Fruit fly (Drosophila melanogaster): ENCODE measurements around the gene CG5762.
A peak's percentile ranks its signal among the peaks of the same experiment; 100 is the strongest.

The CG5762 gene

dm6 chr3R:24353448-24353847 is 8.0 kb downstream of the CG5762 start:
- TF ChIP-seq pad (GFP tag; optimal IDR thresholded peaks at IDR 0.05) (no peak), kay (GFP tag; ENCODE audit: borderline replicate concordance) (no peak), CG33017 (tag; optimal IDR thresholded peaks at IDR 0.05) (no peak), CG7045 (GFP tag; optimal IDR thresholded peaks at IDR 0.05) (no peak), CG5204 (GFP tag; optimal IDR thresholded peaks at IDR 0.05) (no peak), CG1620 (GFP tag; optimal IDR thresholded peaks at IDR 0.05) (no peak), tj (GFP tag; optimal IDR thresholded peaks at IDR 0.05) (no peak), Mnt (GFP tag; optimal IDR thresholded peaks at IDR 0.05) (no peak), Clk (GFP tag; optimal IDR thresholded peaks at IDR 0.05) (no peak), CG11617 (GFP tag; optimal IDR thresholded peaks at IDR 0.05) (no peak), CG14711 (tag; optimal IDR thresholded peaks at IDR 0.05) (no peak), Hr96 (GFP tag; optimal IDR thresholded peaks at IDR 0.05) (no peak), Crg-1 (GFP tag; optimal IDR thresholded peaks at IDR 0.05) (no peak), CG12768 (GFP tag; optimal IDR thresholded peaks at IDR 0.05) (no peak)

DNA sequence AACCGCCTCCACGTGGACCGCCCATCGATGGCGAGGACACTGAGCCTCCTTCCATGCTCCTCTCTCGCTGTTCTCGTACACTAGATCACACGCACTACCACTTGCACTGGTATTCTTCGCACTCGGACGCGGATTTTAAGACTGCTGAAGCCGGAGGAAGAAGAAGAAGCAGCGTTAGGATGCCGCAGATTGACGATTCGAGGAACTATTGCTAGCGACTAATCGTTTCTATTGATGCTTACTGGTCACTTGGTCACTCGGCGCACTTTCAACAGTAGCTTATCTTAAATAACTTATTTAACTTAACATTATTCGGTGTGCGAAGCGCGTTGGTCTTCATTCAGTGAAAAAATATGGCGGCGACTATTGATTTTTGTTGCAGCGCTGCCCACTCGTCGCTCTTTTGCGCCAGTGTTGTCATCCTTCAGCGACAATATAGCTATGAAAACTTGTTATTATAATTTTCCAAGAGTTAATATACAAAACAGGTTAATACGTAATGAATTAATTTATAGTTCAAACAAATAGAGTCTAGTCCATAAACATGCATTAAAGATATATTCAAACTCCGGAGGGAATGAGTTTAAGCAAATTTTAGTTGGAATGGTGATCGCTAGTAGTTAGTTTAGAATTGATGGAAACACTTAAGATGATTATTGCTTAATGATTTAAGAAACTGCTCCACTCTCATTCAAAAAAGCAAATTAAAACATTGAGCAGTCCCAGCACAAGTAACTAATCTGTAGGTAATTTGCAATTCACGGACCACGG is 12.9 kb downstream of the CG5762 start, which contains the start of the genes CG5746 and CG6454:
CG5746 (minus strand) TSS at position 372 of the 771 bp plus-strand sequence.
CG6454 (plus strand) TSS at position 763 of the 771 bp plus-strand sequence.
- TF ChIP-seq kay (GFP tag; ENCODE audit: borderline replicate concordance) (no peak), tj (GFP tag; optimal IDR thresholded peaks at IDR 0.05) (no peak), CG7101 (tag; optimal IDR thresholded peaks at IDR 0.05) (peak; percentile 59), Crg-1 (GFP tag; optimal IDR thresholded peaks at IDR 0.05) (no peak), cnc (optimal IDR thresholded peaks at IDR 0.05) (no peak), Mnt (GFP tag; optimal IDR thresholded peaks at IDR 0.05) (peak; percentile 48), CG33017 (tag; optimal IDR thresholded peaks at IDR 0.05) (no peak), ovo (GFP tag; optimal IDR thresholded peaks at IDR 0.05) (peak; percentile 19), CG14711 (tag; optimal IDR thresholded peaks at IDR 0.05) (peak; percentile 93), CG1620 (GFP tag; optimal IDR thresholded peaks at IDR 0.05) (peak; percentile 31), CG11617 (GFP tag; optimal IDR thresholded peaks at IDR 0.05) (peak; percentile 66), bab1 (GFP tag; optimal IDR thresholded peaks at IDR 0.05) (peak; percentile 23), Hr96 (GFP tag; optimal IDR thresholded peaks at IDR 0.05) (peak; percentile 46), CG12768 (GFP tag; optimal IDR thresholded peaks at IDR 0.05) (peak; percentile 19), CG7045 (GFP tag; optimal IDR thresholded peaks at IDR 0.05) (no peak), Clk (GFP tag; optimal IDR thresholded peaks at IDR 0.05) (no peak), CG5204 (GFP tag; optimal IDR thresholded peaks at IDR 0.05) (no peak), cic (GFP tag; optimal IDR thresholded peaks at IDR 0.05) (no peak), toe (GFP tag; optimal IDR thresholded peaks at IDR 0.05) (no peak), pad (GFP tag; optimal IDR thresholded peaks at IDR 0.05) (peak; percentile 14)

DNA sequence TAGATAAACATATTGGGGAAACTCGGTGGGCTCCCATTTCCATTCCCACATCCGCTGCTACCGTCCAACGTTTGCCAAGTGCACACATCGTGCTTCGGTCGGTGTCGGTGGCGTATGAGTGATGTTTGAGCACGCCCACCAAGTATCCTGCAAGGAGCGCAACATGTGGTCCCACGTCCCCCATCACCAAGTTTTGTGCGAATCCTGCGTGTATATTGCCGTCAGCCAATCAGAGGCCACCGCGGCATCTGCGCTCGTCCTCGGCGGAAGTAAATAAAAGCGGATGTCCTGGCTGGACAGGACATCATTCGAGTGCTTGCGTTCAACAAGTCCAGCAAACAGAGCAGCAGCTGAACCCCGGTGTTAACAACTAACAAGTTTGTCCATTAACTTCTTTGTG is 20.2 kb downstream of the CG5762 start, which contains the start of gene Ms:
Ms (plus strand) TSS at position 301 of the 400 bp plus-strand sequence.
- TF ChIP-seq pad (GFP tag; optimal IDR thresholded peaks at IDR 0.05) (no peak), bab1 (GFP tag; optimal IDR thresholded peaks at IDR 0.05) (no peak), Clk (GFP tag; optimal IDR thresholded peaks at IDR 0.05) (no peak), CG14711 (tag; optimal IDR thresholded peaks at IDR 0.05) (no peak), CG1620 (GFP tag; optimal IDR thresholded peaks at IDR 0.05) (no peak), cnc (optimal IDR thresholded peaks at IDR 0.05) (no peak), ovo (GFP tag; optimal IDR thresholded peaks at IDR 0.05) (no peak), CG11617 (GFP tag; optimal IDR thresholded peaks at IDR 0.05) (no peak), Crg-1 (GFP tag; optimal IDR thresholded peaks at IDR 0.05) (no peak), Hr96 (GFP tag; optimal IDR thresholded peaks at IDR 0.05) (no peak), toe (GFP tag; optimal IDR thresholded peaks at IDR 0.05) (no peak), Mnt (GFP tag; optimal IDR thresholded peaks at IDR 0.05) (no peak), CG12768 (GFP tag; optimal IDR thresholded peaks at IDR 0.05) (no peak), CG7101 (tag; optimal IDR thresholded peaks at IDR 0.05) (no peak), CG5204 (GFP tag; optimal IDR thresholded peaks at IDR 0.05) (no peak), kay (GFP tag; ENCODE audit: borderline replicate concordance) (no peak), CG7045 (GFP tag; optimal IDR thresholded peaks at IDR 0.05) (no peak), cic (GFP tag; optimal IDR thresholded peaks at IDR 0.05) (no peak)

DNA sequence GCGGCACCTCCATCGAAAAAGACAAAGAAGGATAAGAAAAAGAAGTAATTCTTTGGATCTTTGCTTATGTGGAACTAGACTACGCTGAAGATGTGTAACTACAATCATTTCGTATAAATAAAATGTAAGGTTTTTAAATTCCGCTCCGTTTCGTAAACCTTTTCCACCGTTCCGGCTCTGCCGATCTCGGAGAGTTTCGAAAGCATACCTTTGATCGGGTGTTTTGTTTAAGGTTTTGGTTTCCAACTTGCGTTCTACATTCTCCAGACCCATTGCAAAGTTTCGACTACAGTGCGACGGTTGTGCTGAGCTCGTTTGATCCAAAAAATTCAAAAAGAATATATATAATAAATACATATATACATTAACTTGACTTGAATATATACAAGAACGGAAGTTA is 24.9 kb downstream of the CG5762 start, which contains the start of gene CG6432:
CG6432 (plus strand) TSS at position 301 of the 400 bp plus-strand sequence.
- TF ChIP-seq CG11617 (GFP tag; optimal IDR thresholded peaks at IDR 0.05) (no peak), pad (GFP tag; optimal IDR thresholded peaks at IDR 0.05) (no peak)

DNA sequence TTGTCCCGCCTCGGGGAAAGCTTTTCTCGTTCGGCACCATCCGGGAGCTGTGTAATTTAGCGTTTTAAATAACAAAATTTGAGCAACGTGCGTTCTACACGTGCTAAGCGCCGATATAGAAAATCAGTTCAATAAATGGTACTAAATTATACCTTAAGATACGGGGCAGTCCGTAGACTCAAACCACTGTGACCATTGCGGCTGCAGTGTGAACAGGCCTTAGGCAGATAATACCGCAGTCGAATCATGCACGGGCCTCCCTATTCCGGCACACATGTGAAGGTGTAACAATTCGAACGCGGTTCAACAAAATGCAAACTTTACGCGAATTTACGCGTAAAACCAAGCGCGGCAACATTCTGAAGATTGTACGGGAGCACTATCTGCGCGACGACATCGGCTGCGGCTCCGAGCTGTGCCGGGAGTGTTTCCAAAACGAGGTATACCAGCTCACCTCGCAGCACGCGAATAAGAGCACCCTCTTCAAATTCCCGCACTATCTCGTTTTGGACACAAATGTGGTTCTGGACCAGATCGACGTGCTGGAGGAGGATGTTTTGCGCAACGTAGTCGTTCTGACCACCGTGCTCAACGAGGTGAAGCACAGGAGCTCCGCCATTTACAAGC is 28.2 kb downstream of the CG5762 start, which contains the start of the genes Rrp5 and Dis3:
Rrp5 (minus strand) TSS at position 135 of the 627 bp plus-strand sequence.
Dis3 (plus strand) TSS at position 252 of the 627 bp plus-strand sequence.
- TF ChIP-seq bab1 (GFP tag; optimal IDR thresholded peaks at IDR 0.05) (peak; percentile 4), pad (GFP tag; optimal IDR thresholded peaks at IDR 0.05) (peak; percentile 11), Mnt (GFP tag; optimal IDR thresholded peaks at IDR 0.05) (peak; percentile 99), kay (GFP tag; ENCODE audit: borderline replicate concordance) (no peak), Clk (GFP tag; optimal IDR thresholded peaks at IDR 0.05) (no peak), toe (GFP tag; optimal IDR thresholded peaks at IDR 0.05) (no peak), ovo (GFP tag; optimal IDR thresholded peaks at IDR 0.05) (peak; percentile 16), cnc (optimal IDR thresholded peaks at IDR 0.05) (no peak), CG1620 (GFP tag; optimal IDR thresholded peaks at IDR 0.05) (peak; percentile 20), CG11617 (GFP tag; optimal IDR thresholded peaks at IDR 0.05) (peak; percentile 15), cic (GFP tag; optimal IDR thresholded peaks at IDR 0.05) (peak; percentile 30)

All from whole organism, adult.